Worm (Caenorhabditis elegans): Measurements from ENCODE around the gene srz-104.

DNA sequence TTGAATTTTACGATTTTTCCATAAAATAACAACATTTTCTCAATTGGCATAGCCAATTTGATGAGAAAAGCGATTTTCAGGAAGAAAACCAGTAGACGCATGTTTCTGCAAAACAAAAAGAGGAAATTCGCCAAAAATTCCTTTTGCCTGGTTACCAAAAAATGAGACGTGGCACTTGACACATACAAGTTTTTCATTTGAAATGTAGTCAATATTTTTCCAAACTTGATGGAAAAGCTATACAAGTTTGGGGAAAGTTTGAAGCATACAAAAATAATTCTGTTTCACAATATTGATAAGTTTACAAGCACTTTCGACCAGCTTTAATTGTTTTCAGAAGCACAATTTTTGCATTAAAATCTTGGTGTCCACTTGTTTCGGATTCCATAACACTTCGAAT lies 42.9 kb upstream of the srz-104 start, which contains the start of gene clec-191:
- TF ChIP-seq cog-1 (tag; optimal IDR thresholded peaks at IDR 0.05), result no peak
- TF ChIP-seq klf-2 (GFP tag; conservative IDR thresholded peaks at IDR 0.05), result no peak
- TF ChIP-seq med-1 (GFP tag; optimal IDR thresholded peaks at IDR 0.05; ENCODE audit: insufficient read depth), result no peak

All from whole organism, midembryonic.